Fruit fly (Drosophila melanogaster): ENCODE measurements around the gene Root.

DNA sequence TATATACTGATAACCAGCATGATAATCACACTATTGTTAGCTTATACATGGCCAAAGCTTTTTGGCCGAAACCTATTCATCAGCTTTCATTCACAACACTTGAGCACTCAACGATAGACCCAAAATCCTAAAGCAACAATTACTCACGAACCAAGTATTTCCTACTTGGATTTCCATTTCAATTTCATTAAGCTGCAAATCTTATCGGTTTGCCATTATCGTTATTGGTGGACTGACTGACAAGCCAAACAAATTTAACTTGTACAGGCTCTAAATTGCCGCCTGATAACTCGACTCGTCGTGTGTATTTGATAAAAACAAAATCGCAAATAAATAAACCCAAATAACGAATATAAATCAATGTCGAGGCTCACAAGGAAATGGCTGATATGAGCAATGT lies 28.1 kb upstream of the Root start:
- TF ChIP-seq psq (optimal IDR thresholded peaks at IDR 0.05) (no peak), insv (optimal IDR thresholded peaks at IDR 0.05) (no peak), Sin3A (optimal IDR thresholded peaks at IDR 0.05) (no peak), h (optimal IDR thresholded peaks at IDR 0.05) (no peak)

All from Kc167 (cell line).